Fruit fly (Drosophila melanogaster) whole organism, embryonic: ENCODE data around the gene mthl12.

Experiments
- Abd-B ChIP-seq: fragments of 200-800 bp; sonication (Bioruptor generic); optimal IDR thresholded peaks from 2 replicates; lab custom pipeline; 2018; ENCODE audit warnings: missing biosample characterization, mild to moderate bottlenecking, missing genetic modification characterization, moderate library complexity
- B-H1 ChIP-seq: fragments of 200-800 bp; sonication (Bioruptor generic); IDR thresholded peaks from 3 replicates; pipeline ENCODE4 v1.3.6; 2022; ENCODE audit warnings: missing biosample characterization, missing genetic modification characterization
- CG11456 ChIP-seq: fragments of 200-800 bp; sonication (Bioruptor generic); IDR thresholded peaks from 3 replicates; pipeline ENCODE4 v1.3.6; 2022; ENCODE audit warnings: missing biosample characterization, missing genetic modification characterization
- CG12236 ChIP-seq: fragments of 200-800 bp; sonication (Bioruptor generic); optimal IDR thresholded peaks from 2 replicates; lab custom pipeline; 2016; ENCODE audit warnings: missing biosample characterization, missing genetic modification characterization
- CG12659 ChIP-seq: fragments of 200-800 bp; sonication (Bioruptor generic); optimal IDR thresholded peaks from 3 replicates; lab custom pipeline; 2017; ENCODE audit warnings: mild to moderate bottlenecking, missing biosample characterization, missing genetic modification reagents, missing genetic modification characterization
- CG13123 ChIP-seq: fragments of 200-800 bp; sonication (Bioruptor generic); optimal IDR thresholded peaks from 2 replicates; lab custom pipeline; 2016; ENCODE audit warnings: missing biosample characterization, missing genetic modification characterization
- CG14441 ChIP-seq: fragments of 200-800 bp; sonication (Bioruptor generic); IDR thresholded peaks from 2 replicates; pipeline ENCODE4 v1.3.6; 2022; ENCODE audit warnings: missing biosample characterization, missing genetic modification characterization
- CG15269 ChIP-seq: fragments of 200-800 bp; sonication (Bioruptor generic); optimal IDR thresholded peaks from 2 replicates; lab custom pipeline; 2018; ENCODE audit warnings: missing biosample characterization, mild to moderate bottlenecking, missing genetic modification characterization, moderate library complexity
- CG33213 ChIP-seq: fragments of 200-800 bp; sonication (Bioruptor generic); optimal IDR thresholded peaks from 3 replicates; lab custom pipeline; 2016; ENCODE audit warnings: missing biosample characterization, missing genetic modification characterization
- CG4328 ChIP-seq: fragments of 200-800 bp; sonication (Bioruptor generic); optimal IDR thresholded peaks from 3 replicates; lab custom pipeline; 2017; ENCODE audit warnings: missing biosample characterization, missing genetic modification reagents, missing genetic modification characterization
- CG4707 ChIP-seq: fragments of 200-800 bp; sonication (Bioruptor generic); optimal IDR thresholded peaks from 2 replicates; lab custom pipeline; 2018; ENCODE audit warnings: missing biosample characterization, mild to moderate bottlenecking, missing genetic modification characterization, moderate library complexity
- CG6813 ChIP-seq: fragments of 200-800 bp; sonication (Bioruptor generic); optimal IDR thresholded peaks from 2 replicates; lab custom pipeline; 2017; ENCODE audit warnings: missing biosample characterization, missing genetic modification characterization, mild to moderate bottlenecking, moderate library complexity, missing genetic modification reagents
- CG9797 ChIP-seq: fragments of 200-800 bp; sonication (Bioruptor generic); optimal IDR thresholded peaks from 3 replicates; lab custom pipeline; 2018; ENCODE audit warnings: missing biosample characterization, mild to moderate bottlenecking, missing genetic modification characterization
- Doc3 ChIP-seq: fragments of 200-800 bp; sonication (Bioruptor generic); IDR thresholded peaks from 3 replicates; pipeline ENCODE4 v1.3.6; 2022; ENCODE audit warnings: missing biosample characterization, missing genetic modification characterization; ENCODE audit not compliant: partially characterized antibody
- Eip74EF ChIP-seq, 2 experiments: fragments of 200-800 bp in 1 of 2; fragments of >200 bp in 1 of 2; sonication (Bioruptor generic) in 1 of 2; optimal IDR thresholded peaks; 2 replicates each; lab custom pipeline; 2017 to 2019; ENCODE audit warnings: missing biosample characterization in 2 of 2, missing genetic modification characterization in 2 of 2, mild to moderate bottlenecking in 1 of 2, moderate library complexity in 1 of 2
- H2.0 ChIP-seq: fragments of 200-800 bp; sonication (Bioruptor generic); IDR thresholded peaks from 2 replicates; pipeline ENCODE4 v1.3.6; 2022; ENCODE audit warnings: missing biosample characterization, missing genetic modification characterization
- HmgD ChIP-seq: fragments of 200-800 bp; sonication (Bioruptor generic); optimal IDR thresholded peaks from 3 replicates; lab custom pipeline; 2016; ENCODE audit warnings: missing biosample characterization, missing genetic modification characterization
- Lhr ChIP-seq: fragments of 200-800 bp; sonication (Bioruptor generic); optimal IDR thresholded peaks from 3 replicates; lab custom pipeline; 2017; ENCODE audit warnings: mild to moderate bottlenecking, missing biosample characterization, missing genetic modification reagents, missing genetic modification characterization
- Lim3 ChIP-seq: fragments of 200-800 bp; sonication (Bioruptor generic); IDR thresholded peaks from 2 replicates; pipeline ENCODE4 v1.3.6; 2022; ENCODE audit warnings: missing biosample characterization, missing genetic modification characterization
- abd-A ChIP-seq: fragments of 200-800 bp; sonication (Bioruptor generic); optimal IDR thresholded peaks from 3 replicates; lab custom pipeline; 2019; ENCODE audit warnings: missing biosample characterization, mild to moderate bottlenecking, missing genetic modification characterization, moderate library complexity
- bigmax ChIP-seq: fragments of 200-800 bp; sonication (Bioruptor generic); optimal IDR thresholded peaks from 2 replicates; lab custom pipeline; 2018; ENCODE audit warnings: missing biosample characterization, mild to moderate bottlenecking, missing genetic modification characterization
- bowl ChIP-seq: fragments of 200-800 bp; sonication (Bioruptor generic); IDR thresholded peaks from 2 replicates; pipeline ENCODE4 v1.3.6; 2022; ENCODE audit warnings: missing biosample characterization, missing genetic modification characterization
- crp ChIP-seq, 2 experiments: fragments of 200-800 bp; sonication (Bioruptor generic); optimal IDR thresholded peaks; 2 replicates in 1 of 2; 3 replicates in 1 of 2; lab custom pipeline; 2017; ENCODE audit warnings: missing biosample characterization in 2 of 2, missing genetic modification characterization in 2 of 2, mild to moderate bottlenecking in 1 of 2, moderate library complexity in 1 of 2
- exex ChIP-seq: fragments of 200-800 bp; sonication (Bioruptor generic); optimal IDR thresholded peaks from 4 replicates; lab custom pipeline; 2018; ENCODE audit warnings: missing biosample characterization, mild to moderate bottlenecking, missing genetic modification characterization, moderate library complexity
- ftz-f1 ChIP-seq: fragments of 200-800 bp; sonication (Bioruptor generic); optimal IDR thresholded peaks from 2 replicates; lab custom pipeline; 2016; ENCODE audit warnings: missing biosample characterization, missing genetic modification characterization
- gfzf ChIP-seq: fragments of 200-800 bp; sonication (Bioruptor generic); optimal IDR thresholded peaks from 2 replicates; lab custom pipeline; 2016; ENCODE audit warnings: missing biosample characterization, mild to moderate bottlenecking, missing genetic modification characterization, moderate library complexity
- insv ChIP-seq, 2 experiments: fragments of 200-800 bp; sonication (Bioruptor generic); optimal IDR thresholded peaks; 3 replicates each; lab custom pipeline; 2016 to 2018; ENCODE audit warnings: missing biosample characterization in 2 of 2, missing genetic modification characterization in 2 of 2
- lilli ChIP-seq: fragments of 200-800 bp; sonication (Bioruptor generic); optimal IDR thresholded peaks from 3 replicates; lab custom pipeline; 2016; ENCODE audit warnings: missing biosample characterization, missing genetic modification characterization
- mirr ChIP-seq: fragments of 200-800 bp; sonication (Bioruptor generic); optimal IDR thresholded peaks from 3 replicates; lab custom pipeline; 2018; ENCODE audit warnings: missing biosample characterization, mild to moderate bottlenecking, missing genetic modification characterization
- schlank ChIP-seq: fragments of 200-800 bp; sonication (Bioruptor generic); optimal IDR thresholded peaks from 2 replicates; lab custom pipeline; 2018; ENCODE audit warnings: missing biosample characterization, mild to moderate bottlenecking, missing genetic modification characterization
- sd ChIP-seq: fragments of 200-800 bp; sonication (Bioruptor generic); optimal IDR thresholded peaks from 3 replicates; lab custom pipeline; 2018; ENCODE audit warnings: missing biosample characterization, mild to moderate bottlenecking, missing genetic modification characterization, moderate library complexity
- sna ChIP-seq: fragments of 200-800 bp; sonication (Bioruptor generic); IDR thresholded peaks from 2 replicates; pipeline ENCODE4 v1.3.6; 2022; ENCODE audit warnings: missing biosample characterization, missing genetic modification characterization; ENCODE audit not compliant: partially characterized antibody
- ttk ChIP-seq: fragments of 200-800 bp; sonication (Bioruptor generic); IDR thresholded peaks from 2 replicates; pipeline ENCODE4 v2.1.2; 2022; ENCODE audit warnings: missing biosample characterization, missing genetic modification characterization
- unc-4 ChIP-seq: fragments of 200-800 bp; sonication (Bioruptor generic); IDR thresholded peaks from 2 replicates; pipeline ENCODE4 v1.3.6; 2022; ENCODE audit warnings: missing biosample characterization, missing genetic modification characterization; ENCODE audit not compliant: partially characterized antibody
- zfh1 ChIP-seq: fragments of 200-800 bp; sonication (Bioruptor generic); IDR thresholded peaks from 3 replicates; pipeline ENCODE4 v1.3.6; 2022; ENCODE audit warnings: missing biosample characterization, missing genetic modification characterization

Gene mthl12

DNA sequence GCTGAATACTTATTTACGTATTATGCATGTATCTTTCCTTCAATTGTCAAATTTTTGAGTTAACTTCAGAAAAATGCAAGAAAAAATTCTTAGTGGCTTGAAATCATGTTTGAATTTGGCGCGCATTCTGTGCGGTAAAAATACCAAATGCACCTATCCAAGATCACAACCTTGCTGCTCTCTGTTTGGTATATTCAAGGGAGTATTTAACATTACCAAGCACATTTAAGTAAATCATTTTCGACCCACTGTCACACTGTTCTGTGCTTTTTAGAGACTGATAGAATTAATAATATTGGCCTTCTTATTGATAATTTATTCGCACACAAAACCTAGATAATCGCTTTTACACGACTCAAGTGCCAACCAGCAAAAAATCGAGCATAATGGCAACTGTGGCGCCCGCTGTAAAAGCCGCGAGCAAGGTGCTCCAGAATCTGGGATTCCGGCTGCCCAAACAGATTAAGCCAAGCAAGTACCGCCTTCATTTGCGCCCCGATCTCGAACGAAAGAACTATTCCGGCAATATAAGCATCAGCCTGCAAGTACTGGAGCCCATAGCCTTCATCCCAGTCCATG, 44.3 kb upstream of the mthl12 start (continued):
- TF ChIP-seq schlank (tag; lab: Kevin White, UChicago) (no peak), B-H1 (GFP tag; lab: Robert Waterston, UW) (no peak), HmgD (GFP tag; lab: Kevin White, UChicago) (peak; percentile 55), exex (peak; percentile 22), CG13123 (GFP tag; lab: Kevin White, UChicago) (no peak), ttk (GFP tag; lab: Robert Waterston, UW) (no peak), ftz-f1 (GFP tag; lab: Kevin White, UChicago) (peak; percentile 8), CG9797 (peak; percentile 79), Lhr (peak; percentile 70), CG12659 (GFP tag; lab: Kevin White, UChicago) (peak; percentile 61), CG12236 (no peak), lilli (GFP tag; lab: Kevin White, UChicago) (no peak)
- TF ChIP-seq, all 482 proteins: peak for 43

DNA sequence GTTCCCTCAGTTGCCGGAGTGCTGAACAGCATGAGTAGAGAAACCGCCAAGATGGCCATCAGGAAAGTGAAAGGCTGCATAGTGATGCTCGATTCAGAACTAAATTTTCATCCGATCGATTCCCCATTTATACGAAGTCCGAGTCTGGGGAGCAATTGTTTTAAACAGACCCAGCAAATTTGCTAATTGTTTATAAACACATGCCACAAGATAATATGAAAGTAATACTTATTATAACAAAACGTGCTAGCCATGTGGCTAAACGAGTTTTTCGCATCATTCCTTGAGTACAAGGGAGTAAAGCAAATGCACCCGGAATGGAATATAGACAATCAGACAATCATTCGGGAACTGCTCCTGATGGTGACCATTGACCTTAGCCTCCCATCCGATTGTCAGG, 40.4 kb upstream of the mthl12 start, which contains the start of gene CG44142:
CG44142 (minus strand) TSS at position 101 of the 400 bp plus-strand sequence.
- TF ChIP-seq zfh1 (GFP tag; lab: Robert Waterston, UW) (no peak), ttk (GFP tag; lab: Robert Waterston, UW) (no peak), CG6813 (GFP tag; lab: Kevin White, UChicago) (no peak), Abd-B (GFP tag; lab: Kevin White, UChicago) (no peak), CG33213 (GFP tag; lab: Kevin White, UChicago) (no peak), bowl (no peak), CG4707 (GFP tag; lab: Kevin White, UChicago) (no peak), H2.0 (no peak), bigmax (GFP tag; lab: Kevin White, UChicago) (no peak), insv (GFP tag; optimal IDR thresholded peaks at IDR 0.05; lab: Kevin White, UChicago) (no peak), sna (GFP tag; lab: Robert Waterston, UW) (no peak), CG15269 (tag; lab: Kevin White, UChicago) (no peak), Eip74EF (GFP tag; optimal IDR thresholded peaks at IDR 0.05; lab: Kevin White, UChicago) (no peak), sd (no peak), unc-4 (GFP tag; lab: Robert Waterston, UW) (no peak), gfzf (GFP tag; lab: Kevin White, UChicago) (no peak), Doc3 (GFP tag; lab: Robert Waterston, UW) (no peak), mirr (GFP tag; lab: Kevin White, UChicago) (no peak)

DNA sequence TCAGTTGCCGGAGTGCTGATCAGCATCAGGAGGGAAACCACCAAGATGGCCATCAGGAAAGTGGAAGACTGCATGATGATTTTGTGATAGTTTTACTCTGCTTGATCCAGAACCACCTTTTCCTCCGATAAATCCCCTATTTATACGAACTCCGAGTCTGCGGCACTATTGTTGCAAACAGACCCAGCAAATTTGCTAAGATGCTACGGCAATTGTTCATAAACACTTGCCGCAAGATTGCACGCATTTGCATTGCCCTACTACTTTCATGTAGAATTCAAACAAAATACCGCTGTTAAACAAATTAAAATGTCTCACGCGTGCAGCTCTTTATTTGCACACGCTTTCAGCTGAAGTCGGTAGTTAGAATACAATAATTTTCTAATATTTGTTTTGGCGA, 34.3 kb upstream of the mthl12 start, which contains the start of gene CG45080:
CG45080 (minus strand) TSS at position 101 of the 400 bp plus-strand sequence.
- no peak for TF ChIP-seq Lim3 (GFP tag; lab: Robert Waterston, UW)
- 0 out of 3 replicates have a peak, but pooled peaks have one; percentile 13 for TF ChIP-seq CG11456
- no peak for TF ChIP-seq crp (GFP tag; optimal IDR thresholded peaks at IDR 0.05; lab: Kevin White, UChicago)
- TF ChIP-seq abd-A (tag; lab: Kevin White, UChicago): no peak
- no peak for TF ChIP-seq CG4328 (GFP tag; lab: Kevin White, UChicago)
- TF ChIP-seq CG14441 (GFP tag; lab: Robert Waterston, UW): no peak
